Worm (Caenorhabditis elegans) whole organism, L4 larva: ENCODE measurements around the gene ech-9.
A peak's percentile ranks its signal among the peaks of the same experiment; 100 is the strongest.

Source experiments
- F49E8.2 ChIP-seq: sonication (generic microtip); optimal IDR thresholded peaks from 2 replicates; lab custom pipeline; 2016; ENCODE audit warnings: missing compliant biosample characterization, mild to moderate bottlenecking, missing genetic modification characterization, borderline replicate concordance
- R02D3.7 ChIP-seq: fragments of 150-350 bp; sonication (generic microtip); optimal IDR thresholded peaks from 3 replicates; lab custom pipeline; 2014; ENCODE audit warnings: missing biosample characterization, missing genetic modification characterization
- T26A8.4 ChIP-seq: fragments of 200-800 bp; sonication (Bioruptor generic); IDR thresholded peaks from 2 replicates; pipeline ENCODE4 v1.3.6; 2022; ENCODE audit warnings: missing genetic modification characterization, missing compliant biosample characterization
- Y105C5A.15 ChIP-seq: fragments of 200-800 bp; sonication (Bioruptor generic); IDR thresholded peaks from 2 replicates; pipeline ENCODE4 v1.3.6; 2022; ENCODE audit warnings: missing genetic modification characterization, missing compliant biosample characterization
- Y5F2A.4 ChIP-seq: fragments of 200-800 bp; sonication (Bioruptor generic); optimal IDR thresholded peaks from 2 replicates; lab custom pipeline; 2018; ENCODE audit warnings: mild to moderate bottlenecking, missing genetic modification characterization, missing compliant biosample characterization
- Y75B8A.6 ChIP-seq: fragments of 200-800 bp; sonication (Bioruptor generic); IDR thresholded peaks from 2 replicates; pipeline ENCODE4 v1.3.6; 2022; ENCODE audit warnings: missing genetic modification reagents, missing genetic modification characterization, missing compliant biosample characterization
- aha-1 ChIP-seq: fragments of 150-350 bp; peaks from one replicate; lab custom pipeline; 2014; ENCODE audit warnings: missing biosample characterization, missing genetic modification characterization
- attf-4 ChIP-seq: sonication (generic microtip); optimal IDR thresholded peaks from 3 replicates; lab custom pipeline; 2017; ENCODE audit warnings: missing biosample characterization, missing genetic modification characterization
- ceh-20 ChIP-seq: fragments of 200-800 bp; sonication (Bioruptor generic); IDR thresholded peaks from 2 replicates; pipeline ENCODE4 v1.3.6; 2022; ENCODE audit warnings: missing genetic modification reagents, missing genetic modification characterization, missing compliant biosample characterization
- ceh-62 ChIP-seq: sonication (generic microtip); optimal IDR thresholded peaks from 2 replicates; lab custom pipeline; 2017; ENCODE audit warnings: missing biosample characterization, missing genetic modification characterization
- ces-1 ChIP-seq: fragments of 150-350 bp; sonication (generic microtip); optimal IDR thresholded peaks from 4 replicates; lab custom pipeline; 2014; ENCODE audit warnings: missing biosample characterization, missing genetic modification reagents, missing genetic modification characterization
- ctbp-1 ChIP-seq: fragments of 200-800 bp; sonication (Bioruptor generic); IDR thresholded peaks from 2 replicates; pipeline ENCODE4 v1.3.6; 2022; ENCODE audit warnings: missing genetic modification reagents, missing genetic modification characterization, missing compliant biosample characterization
- daf-19 ChIP-seq: fragments of 200-800 bp; sonication (Bioruptor generic); conservative IDR thresholded peaks from 2 replicates; pipeline ENCODE4 v1.3.6; 2022; ENCODE audit warnings: missing genetic modification characterization, missing compliant biosample characterization
- dmd-6 ChIP-seq: fragments of 200-800 bp; sonication (Bioruptor generic); IDR thresholded peaks from 2 replicates; pipeline ENCODE4 v1.3.6; 2022; ENCODE audit warnings: missing genetic modification reagents, missing genetic modification characterization, missing compliant biosample characterization
- dmd-8 ChIP-seq: fragments of 200-800 bp; sonication (Bioruptor generic); IDR thresholded peaks from 2 replicates; pipeline ENCODE4 v1.3.6; 2022; ENCODE audit warnings: missing genetic modification characterization, missing compliant biosample characterization
- dmd-9 ChIP-seq: fragments of 200-800 bp; sonication (Bioruptor generic); IDR thresholded peaks from 2 replicates; pipeline ENCODE4 v1.3.6; 2022; ENCODE audit warnings: missing genetic modification reagents, missing genetic modification characterization, missing compliant biosample characterization
- dve-1 ChIP-seq: sonication (generic microtip); optimal IDR thresholded peaks from 2 replicates; lab custom pipeline; 2017; ENCODE audit warnings: antibody characterized with exemption, mild to moderate bottlenecking, missing genetic modification characterization, missing compliant biosample characterization; ENCODE audit not compliant: insufficient read depth
- fkh-10 ChIP-seq: fragments of 150-350 bp; optimal IDR thresholded peaks from 2 replicates; lab custom pipeline; 2014; ENCODE audit warnings: missing biosample characterization, missing genetic modification reagents, missing genetic modification characterization
- lin-13 ChIP-seq: fragments of 150-350 bp; optimal IDR thresholded peaks from 2 replicates; lab custom pipeline; 2014; ENCODE audit warnings: missing biosample characterization, missing genetic modification reagents, missing genetic modification characterization
- madf-9 ChIP-seq: fragments of 200-800 bp; sonication (Bioruptor generic); conservative IDR thresholded peaks from 2 replicates; pipeline ENCODE4 v1.3.6; 2022; ENCODE audit warnings: missing genetic modification reagents, missing genetic modification characterization, missing compliant biosample characterization
- nhr-11 ChIP-seq: fragments of 150-350 bp; optimal IDR thresholded peaks from 2 replicates; lab custom pipeline; 2014; ENCODE audit warnings: missing biosample characterization, missing genetic modification characterization
- nhr-111 ChIP-seq: fragments of 200-800 bp; sonication (Bioruptor generic); optimal IDR thresholded peaks from 2 replicates; lab custom pipeline; 2018; ENCODE audit warnings: mild to moderate bottlenecking, missing genetic modification characterization, missing compliant biosample characterization
- nhr-237 ChIP-seq: sonication (generic microtip); optimal IDR thresholded peaks from 2 replicates; lab custom pipeline; 2017; ENCODE audit warnings: missing biosample characterization, missing genetic modification characterization
- nhr-28 ChIP-seq: fragments of 150-350 bp; optimal IDR thresholded peaks from 2 replicates; lab custom pipeline; 2014; ENCODE audit warnings: missing biosample characterization, missing genetic modification characterization
- nhr-42 ChIP-seq: fragments of 200-800 bp; sonication (Bioruptor generic); IDR thresholded peaks from 2 replicates; pipeline ENCODE4 v1.3.6; 2022; ENCODE audit warnings: missing genetic modification characterization, missing compliant biosample characterization
- nhr-48 ChIP-seq: sonication (generic microtip); optimal IDR thresholded peaks from 2 replicates; lab custom pipeline; 2016; ENCODE audit warnings: mild to moderate bottlenecking, missing genetic modification characterization, missing compliant biosample characterization
- nhr-77 ChIP-seq: fragments of 150-350 bp; optimal IDR thresholded peaks from 2 replicates; lab custom pipeline; 2014; ENCODE audit warnings: missing biosample characterization, missing genetic modification characterization
- pha-4 ChIP-seq, 2 experiments: fragments of 150-350 bp in 1 of 2; fragments of 200-800 bp in 1 of 2; sonication (Bioruptor generic) in 1 of 2; IDR thresholded peaks in 1 of 2; optimal IDR thresholded peaks in 1 of 2; 2 replicates each; pipeline versions ENCODE4 v1.3.6 to Lab custom; 2014 to 2022; ENCODE audit warnings: missing genetic modification characterization in 2 of 2, missing genetic modification reagents in 2 of 2, missing biosample characterization in 1 of 2, missing compliant biosample characterization in 1 of 2
- php-3 ChIP-seq: fragments of 200-800 bp; sonication (Bioruptor generic); IDR thresholded peaks from 2 replicates; pipeline ENCODE4 v1.3.6; 2022; ENCODE audit warnings: missing genetic modification reagents, missing genetic modification characterization, missing compliant biosample characterization
- pqm-1 ChIP-seq: sonication (generic microtip); optimal IDR thresholded peaks from 2 replicates; lab custom pipeline; 2017; ENCODE audit warnings: missing biosample characterization, missing genetic modification characterization
- rbr-2 ChIP-seq: sonication (generic microtip); optimal IDR thresholded peaks from 2 replicates; lab custom pipeline; 2016; ENCODE audit warnings: missing genotype, missing genetic modification characterization, missing compliant biosample characterization
- set-16 ChIP-seq: fragments of 200-800 bp; sonication (Bioruptor generic); IDR thresholded peaks from 2 replicates; pipeline ENCODE4 v1.3.6; 2022; ENCODE audit warnings: missing genetic modification reagents, missing genetic modification characterization, missing compliant biosample characterization
- snpc-1.2 ChIP-seq: fragments of 200-800 bp; sonication (Bioruptor generic); IDR thresholded peaks from 2 replicates; pipeline ENCODE4 v1.3.6; 2022; ENCODE audit warnings: missing genetic modification reagents, missing genetic modification characterization, missing compliant biosample characterization
- tag-97 ChIP-seq: fragments of 200-800 bp; sonication (Bioruptor generic); IDR thresholded peaks from 2 replicates; pipeline ENCODE4 v1.3.6; 2022; ENCODE audit warnings: missing genetic modification characterization, missing compliant biosample characterization
- unc-39 ChIP-seq: sonication (generic microtip); optimal IDR thresholded peaks from 2 replicates; lab custom pipeline; 2017; ENCODE audit warnings: missing biosample characterization, missing genetic modification characterization
- unc-62 ChIP-seq, 3 experiments: fragments of 150-350 bp in 1 of 3; sonication (generic microtip); optimal IDR thresholded peaks in 2 of 3; peaks in 1 of 3; 1 replicate in 1 of 3; 2 replicates in 2 of 3; lab custom pipeline; 2014 to 2017; ENCODE audit warnings: missing biosample characterization in 3 of 3, missing genetic modification characterization in 3 of 3, missing genetic modification reagents in 3 of 3, missing genotype in 1 of 3
- zfp-2 ChIP-seq: sonication (generic microtip); optimal IDR thresholded peaks from 2 replicates; lab custom pipeline; 2016; ENCODE audit warnings: mild to moderate bottlenecking, missing genetic modification characterization, missing compliant biosample characterization

ech-9 gene

ce11 chrIV:10281482-10281881 lies 46.4 kb upstream of the ech-9 start, which contains the start of gene thk-1:
thk-1 (minus strand) TSS chrIV:10281582.
- TF ChIP-seq nhr-111 (GFP tag; lab: Kevin White, UChicago) (no peak), rbr-2 (no peak), unc-62 (GFP tag; optimal IDR thresholded peaks at IDR 0.05 in 1 of 2; lab: Kevin White, UChicago) (peak in 1 of 2 experiments; percentile 49), unc-62 (tag; optimal IDR thresholded peaks at IDR 0.05; lab: Kevin White, UChicago) (no peak), aha-1 (peak; percentile 55), ces-1 (GFP tag; lab: Kevin White, UChicago) (no peak), dmd-9 (GFP tag; lab: Robert Waterston, UW) (no peak), Y105C5A.15 (GFP tag; lab: Robert Waterston, UW) (no peak), madf-9 (no peak), nhr-28 (tag; lab: Kevin White, UChicago) (peak; percentile 7), ceh-62 (no peak), lin-13 (no peak), dve-1 (tag; lab: Kevin White, UChicago) (peak; percentile 12), pqm-1 (tag; lab: Kevin White, UChicago) (peak; percentile 44)

ce11 chrIV:10277716-10278115 lies 42.6 kb upstream of the ech-9 start, which contains the start of gene Y43C5A.4:
Y43C5A.4 (plus strand) TSS chrIV:10278016.
- TF ChIP-seq T26A8.4 (GFP tag; lab: Robert Waterston, UW) (no peak), Y5F2A.4 (GFP tag; lab: Kevin White, UChicago) (no peak), nhr-77 (no peak), fkh-10 (no peak), snpc-1.2 (GFP tag; lab: Robert Waterston, UW) (no peak), nhr-42 (GFP tag; lab: Robert Waterston, UW) (no peak)

DNA sequence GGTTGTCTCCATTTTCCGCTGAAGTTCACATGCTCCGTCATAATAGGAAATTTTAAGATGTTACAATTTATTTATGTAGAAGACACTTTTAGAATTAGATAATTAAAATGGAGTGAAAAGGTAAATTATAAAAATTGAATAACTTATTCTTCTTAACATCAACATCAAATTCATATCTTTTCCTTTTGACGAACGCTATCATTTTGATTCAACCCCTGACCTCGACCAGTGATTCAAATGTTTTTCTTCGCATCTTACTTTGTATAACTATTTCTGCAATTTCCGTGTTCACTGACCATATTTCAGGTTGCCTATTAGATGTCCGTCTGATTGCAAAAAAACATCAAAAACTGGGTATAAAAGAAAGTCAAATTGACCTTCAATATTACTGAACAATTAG lies 41.8 kb upstream of the ech-9 start, which contains the start of gene Y43C5A.7:
TSS of gene Y43C5A.7 (plus strand) at position 301 of the 400 bp plus-strand sequence.
- TF ChIP-seq attf-4 (no peak), set-16 (GFP tag; lab: Robert Waterston, UW) (no peak), tag-97 (GFP tag; lab: Robert Waterston, UW) (no peak), pha-4 (GFP tag; IDR thresholded peaks at IDR 0.05; lab: Robert Waterston, UW) (no peak), pha-4 (tag; optimal IDR thresholded peaks at IDR 0.05; lab: Kevin White, UChicago) (no peak), dmd-8 (no peak), R02D3.7 (tag; lab: Kevin White, UChicago) (no peak), lin-13 (no peak), dmd-6 (no peak), daf-19 (GFP tag; lab: Robert Waterston, UW) (no peak), pqm-1 (tag; lab: Kevin White, UChicago) (no peak), nhr-237 (tag; lab: Kevin White, UChicago) (no peak), rbr-2 (no peak), F49E8.2 (no peak), php-3 (GFP tag; lab: Robert Waterston, UW) (no peak), ceh-20 (GFP tag; lab: Robert Waterston, UW) (no peak), zfp-2 (tag; lab: Kevin White, UChicago) (no peak), ctbp-1 (GFP tag; lab: Robert Waterston, UW) (no peak)

- TF ChIP-seq nhr-11 (tag; lab: Kevin White, UChicago) (no peak), dmd-9 (GFP tag; lab: Robert Waterston, UW) (no peak), aha-1 (peak; percentile 95), Y75B8A.6 (no peak), unc-39 (no peak), nhr-48 (tag; lab: Kevin White, UChicago) (no peak)
Observed at ce11 chrIV:10275050-10275449, 39.9 kb upstream of the ech-9 start.
